Worm (Caenorhabditis elegans) whole organism, L3 larva: ENCODE data around the gene acly-1.

Experiments
- ama-1 ChIP-seq: fragments of 150-350 bp; optimal IDR thresholded peaks from 2 replicates; lab custom pipeline; 2018
- elt-1 ChIP-seq: fragments of 150-350 bp; optimal IDR thresholded peaks from 2 replicates; lab custom pipeline; 2014; ENCODE audit warnings: missing biosample characterization, missing genetic modification characterization
- lin-39 ChIP-seq: fragments of 150-350 bp; optimal IDR thresholded peaks from 2 replicates; lab custom pipeline; 2018; ENCODE audit warnings: missing biosample characterization, missing genetic modification reagents, missing genetic modification characterization
- sea-2 ChIP-seq: fragments of 150-350 bp; sonication (generic microtip); optimal IDR thresholded peaks from 4 replicates; lab custom pipeline; 2014; ENCODE audit warnings: missing biosample characterization, missing genetic modification reagents, missing genetic modification characterization
- ztf-4 ChIP-seq: fragments of 150-350 bp; optimal IDR thresholded peaks from 2 replicates; lab custom pipeline; 2014; ENCODE audit warnings: missing biosample characterization, missing genetic modification characterization

- TF ChIP-seq lin-39 (tag; lab: Kevin White, UChicago): no peak
- TF ChIP-seq sea-2: no peak
- no peak for TF ChIP-seq elt-1 (tag; lab: Kevin White, UChicago)
- TF ChIP-seq ztf-4: no peak
- TF ChIP-seq ama-1: no peak
Observed at ce11 chrX:1525511-1526172, 46.3 kb downstream of the acly-1 start.
